Worm (Caenorhabditis elegans): ENCODE data around the gene clec-65.

clec-65 gene

DNA sequence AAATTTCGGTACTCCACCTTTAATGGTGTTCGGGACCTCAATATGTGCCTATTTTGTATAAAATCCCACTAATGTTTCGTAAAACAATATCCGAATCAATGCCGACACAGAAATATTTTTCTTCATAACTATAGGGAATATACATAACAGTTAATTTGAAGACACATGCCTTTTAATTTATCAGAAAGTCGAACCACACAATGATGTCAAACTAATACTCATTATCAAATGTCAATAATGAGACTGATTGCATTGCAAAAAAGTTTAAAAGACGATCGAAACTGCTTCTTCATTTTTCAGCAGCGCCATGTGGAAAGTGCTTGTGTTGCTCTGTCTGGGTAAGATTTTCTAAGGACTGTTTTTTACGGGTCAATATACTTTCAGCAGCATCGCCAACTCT, at the start of gene clec-65:
TSS of gene clec-65 (plus strand) at position 301 of the 400 bp plus-strand sequence.
- no peak for TF ChIP-seq lin-14 (GFP tag; optimal IDR thresholded peaks at IDR 0.05)
- no peak for TF ChIP-seq ceh-90 (tag; optimal IDR thresholded peaks at IDR 0.05)
- TF ChIP-seq snpc-4 (tag; optimal IDR thresholded peaks at IDR 0.05) = no peak
- no peak for TF ChIP-seq ceh-82 (tag; optimal IDR thresholded peaks at IDR 0.05)
- no peak for TF ChIP-seq efl-1 (optimal IDR thresholded peaks at IDR 0.05)
- no peak for TF ChIP-seq efl-1 (GFP tag; optimal IDR thresholded peaks at IDR 0.05 in 1 of 2)
- TF ChIP-seq nhr-237 (tag; optimal IDR thresholded peaks at IDR 0.05) = no peak
- TF ChIP-seq irx-1 (tag; optimal IDR thresholded peaks at IDR 0.05) = no peak
- no peak for TF ChIP-seq unc-98 (GFP tag; IDR thresholded peaks at IDR 0.05)
- no peak for TF ChIP-seq pqm-1 (tag; optimal IDR thresholded peaks at IDR 0.05)
- TF ChIP-seq C16A3.4 (tag; optimal IDR thresholded peaks at IDR 0.05) = no peak
- no peak for TF ChIP-seq lin-13 (GFP tag; optimal IDR thresholded peaks at IDR 0.05)
- TF ChIP-seq egl-27 (tag; optimal IDR thresholded peaks at IDR 0.05) = no peak
- TF ChIP-seq unc-86 (tag; optimal IDR thresholded peaks at IDR 0.05) = no peak
- TF ChIP-seq nhr-28 (tag; optimal IDR thresholded peaks at IDR 0.05) = no peak
- TF ChIP-seq nhr-85 (tag) = no peak
- no peak for TF ChIP-seq zag-1 (tag; optimal IDR thresholded peaks at IDR 0.05)
- TF ChIP-seq nhr-12 (tag; optimal IDR thresholded peaks at IDR 0.05) = no peak
- no peak for TF ChIP-seq hlh-17 (GFP tag; optimal IDR thresholded peaks at IDR 0.05; ENCODE audit: borderline replicate concordance)

DNA sequence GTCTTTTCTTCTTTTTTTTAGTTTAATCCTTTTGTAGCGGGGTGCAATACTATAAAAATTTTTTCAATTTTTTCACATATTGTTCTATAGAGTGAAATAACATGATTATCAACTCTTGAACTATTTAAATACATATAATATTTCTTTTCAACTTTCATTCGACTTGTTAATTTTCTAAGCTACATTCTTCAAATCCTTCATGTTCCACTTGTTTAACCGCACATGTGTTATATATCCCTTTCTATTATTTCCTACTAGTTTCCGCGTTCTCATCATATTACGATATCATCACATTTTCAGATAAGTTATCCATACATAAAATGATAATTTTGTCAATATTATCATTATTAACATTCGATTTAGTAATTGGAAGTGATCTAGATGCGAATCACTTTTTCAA, 45.2 kb upstream of the clec-65 start, which contains the start of gene Y46G5A.29:
TSS of gene Y46G5A.29 (plus strand) at position 301 of the 400 bp plus-strand sequence.
- TF ChIP-seq sptf-1 (tag; optimal IDR thresholded peaks at IDR 0.05) = no peak
- TF ChIP-seq elt-2 (tag; optimal IDR thresholded peaks at IDR 0.05) = no peak
- TF ChIP-seq zag-1 (tag; optimal IDR thresholded peaks at IDR 0.05) = no peak

DNA sequence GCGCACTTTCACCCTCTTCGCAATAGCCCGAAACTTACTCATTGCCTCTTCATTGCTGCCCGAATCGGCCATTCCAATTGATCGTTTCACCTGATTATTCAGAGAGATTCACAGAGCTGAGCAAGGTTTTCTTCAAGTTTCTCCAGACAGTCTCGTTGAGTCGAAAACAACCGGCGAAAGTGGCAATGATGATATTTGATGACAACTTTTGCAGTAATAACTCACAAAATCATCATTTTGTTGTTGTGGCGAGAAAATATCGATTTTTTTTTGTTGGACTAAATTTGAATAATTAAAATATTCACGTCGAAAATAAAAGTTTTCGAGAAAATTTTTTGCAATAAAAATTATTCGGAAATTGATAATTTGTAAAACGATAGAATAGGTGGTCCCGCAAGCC, 35.5 kb upstream of the clec-65 start, which contains the start of gene snf-5:
TSS of gene snf-5 (minus strand) at position 182 of the 400 bp plus-strand sequence.
- TF ChIP-seq efl-1 (optimal IDR thresholded peaks at IDR 0.05) (no peak), efl-1 (GFP tag; optimal IDR thresholded peaks at IDR 0.05 in 1 of 2) (peak in 1 of 2 experiments; percentile 90), dsc-1 (tag; optimal IDR thresholded peaks at IDR 0.05) (no peak), snu-23 (GFP tag; optimal IDR thresholded peaks at IDR 0.05) (no peak)

DNA sequence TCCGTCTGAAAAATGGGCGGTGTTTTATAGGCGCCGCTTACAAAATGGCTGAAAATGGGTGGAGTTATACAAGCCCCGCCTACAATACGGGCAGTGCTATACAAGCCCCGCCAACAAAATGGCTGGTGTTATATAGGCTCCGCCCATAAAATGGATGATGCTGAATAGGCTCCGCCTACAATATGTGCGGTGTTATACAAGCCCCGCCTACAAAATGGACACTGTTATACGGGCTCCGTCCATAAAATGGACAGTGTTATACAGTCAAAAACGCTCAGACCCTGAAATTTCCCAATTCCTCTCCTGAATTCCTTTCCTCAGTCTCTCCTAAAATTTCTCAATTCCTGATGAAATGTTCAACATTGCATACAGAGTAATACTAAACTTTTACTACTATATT, 35.0 kb upstream of the clec-65 start:
- TF ChIP-seq ama-1 (optimal IDR thresholded peaks at IDR 0.05) (no peak), unc-30 (tag; optimal IDR thresholded peaks at IDR 0.05) (no peak), mef-2 (tag; optimal IDR thresholded peaks at IDR 0.05) (no peak), snu-23 (GFP tag; optimal IDR thresholded peaks at IDR 0.05) (no peak), rnt-1 (tag; optimal IDR thresholded peaks at IDR 0.05) (no peak)

DNA sequence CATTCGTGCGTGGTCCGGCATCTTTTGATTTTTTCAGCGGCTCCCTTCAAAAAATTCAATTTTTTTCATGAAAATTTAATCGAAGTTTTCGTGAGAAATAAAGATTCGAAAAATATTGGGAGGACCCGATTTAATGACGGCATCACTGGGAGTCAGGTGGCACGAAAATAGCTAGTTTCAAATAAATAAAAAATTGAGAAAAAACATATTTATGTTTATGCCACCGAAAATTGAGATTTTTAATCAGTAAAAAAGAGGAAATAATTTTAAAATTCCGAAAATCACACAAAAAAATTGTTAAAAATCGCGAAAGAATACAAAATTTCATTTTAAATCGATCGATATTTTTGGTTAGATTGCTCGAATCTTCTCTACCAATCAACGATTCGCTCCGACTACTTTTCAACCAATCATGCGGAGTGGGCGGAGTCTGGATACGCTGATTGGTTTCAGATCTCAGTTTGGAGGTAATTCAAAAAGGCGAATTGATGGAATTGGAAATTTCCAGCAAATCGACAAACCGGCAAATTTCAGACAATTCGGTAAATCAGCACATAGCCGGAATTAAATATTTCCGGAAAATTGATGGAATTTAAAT, 23.0 kb upstream of the clec-65 start, which contains the start of gene gsy-1:
TSS of gene gsy-1 (minus strand) at position 51 of the 598 bp plus-strand sequence.
- TF ChIP-seq efl-1 (optimal IDR thresholded peaks at IDR 0.05) (no peak), efl-1 (GFP tag; optimal IDR thresholded peaks at IDR 0.05 in 1 of 2) (peak in 1 of 2 experiments; percentile 17), nhr-85 (tag) (peak; percentile 32), pax-3 (tag; optimal IDR thresholded peaks at IDR 0.05) (no peak), pag-3 (tag; optimal IDR thresholded peaks at IDR 0.05; ENCODE audit: borderline replicate concordance, insufficient read depth) (no peak), nhr-84 (tag; optimal IDR thresholded peaks at IDR 0.05) (no peak)

DNA sequence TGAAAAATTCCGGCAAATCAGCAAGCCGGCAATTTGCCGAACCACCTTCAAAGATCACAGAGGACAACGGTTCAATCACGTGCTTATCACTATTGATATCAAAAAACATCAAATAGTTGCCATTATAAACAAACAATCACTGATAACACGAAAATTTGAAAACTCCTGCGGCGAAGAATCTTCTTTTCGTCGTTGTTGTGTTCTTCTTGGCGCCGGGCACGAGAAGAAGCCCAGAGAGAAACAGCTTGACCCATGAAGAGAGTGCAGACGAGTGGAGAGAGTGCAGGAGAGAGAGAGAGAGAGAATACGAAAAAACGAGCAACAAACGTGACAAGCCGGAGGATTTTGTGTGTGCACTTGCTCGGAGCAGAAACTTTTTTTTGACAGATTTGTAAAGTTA, 22.4 kb upstream of the clec-65 start:
- TF ChIP-seq ces-1 (GFP tag; optimal IDR thresholded peaks at IDR 0.05) = no peak
- peak; percentile 24 for TF ChIP-seq nhr-77 (tag; optimal IDR thresholded peaks at IDR 0.05)
- peak in 1 of 3 experiments; percentile 43 for TF ChIP-seq ceh-82 (tag; optimal IDR thresholded peaks at IDR 0.05)
- TF ChIP-seq snu-23 (GFP tag; optimal IDR thresholded peaks at IDR 0.05) = peak; percentile 53
- TF ChIP-seq nhr-71 (tag; optimal IDR thresholded peaks at IDR 0.05) = peak; percentile 69
- TF ChIP-seq dpl-1 (GFP tag; optimal IDR thresholded peaks at IDR 0.05) = peak in 2 of 3 experiments; percentile 11 to 36
- TF ChIP-seq ets-5 (GFP tag; IDR thresholded peaks at IDR 0.05) = no peak
- peak; percentile 17 for TF ChIP-seq ama-1 (optimal IDR thresholded peaks at IDR 0.05)
- peak; percentile 39 for TF ChIP-seq nhr-90 (tag; optimal IDR thresholded peaks at IDR 0.05; ENCODE audit: poor library complexity)
- no peak for TF ChIP-seq nhr-19 (GFP tag; conservative IDR thresholded peaks at IDR 0.05)
- TF ChIP-seq efl-1 (optimal IDR thresholded peaks at IDR 0.05) = peak; percentile 42 to 47
- TF ChIP-seq efl-1 (GFP tag; optimal IDR thresholded peaks at IDR 0.05 in 1 of 2) = peak; percentile 23 to 93
- no peak for TF ChIP-seq unc-86 (tag; optimal IDR thresholded peaks at IDR 0.05)
- peak; percentile 22 for TF ChIP-seq tbx-2 (tag; optimal IDR thresholded peaks at IDR 0.05)
- peak; percentile 4 to 26 for TF ChIP-seq lsy-2 (tag; optimal IDR thresholded peaks at IDR 0.05)
- TF ChIP-seq swsn-7 (tag; optimal IDR thresholded peaks at IDR 0.05) = peak; percentile 14
- TF ChIP-seq elt-2 (tag; optimal IDR thresholded peaks at IDR 0.05) = peak; percentile 88
- peak; percentile 47 for TF ChIP-seq nhr-20 (tag; optimal IDR thresholded peaks at IDR 0.05)
- peak in 1 of 6 experiments; percentile 60 for TF ChIP-seq elt-3 (tag; optimal IDR thresholded peaks at IDR 0.05)

Data from whole organism, L1 larva.